In genomic region chrIV:11150844-11151243, ce11 we compare ENCODE assay signal across 5 worm cellular contexts.
A peak's percentile ranks its signal among the peaks of the same experiment; 100 is the strongest.
TF ChIP-seq lines count a peak whose summit lies in the region.

TSS of gene C08F8.2 (plus strand) at chrIV:11150997.

TF ChIP-seq in whole organism, L1 larva, 84 proteins besides CTCF, POLR2A, EP300 and RAD21:
- peak; percentile 13 for TF ChIP-seq ztf-4 (tag; optimal IDR thresholded peaks at IDR 0.05; lab: Kevin White, UChicago)
- peak; percentile 30; the same call in 1 of the 2 replicates for TF ChIP-seq nhr-19 (GFP tag; conservative IDR thresholded peaks at IDR 0.05; lab: Robert Waterston, UW)
- TF ChIP-seq ama-1 (optimal IDR thresholded peaks at IDR 0.05; lab: Kevin White, UChicago): peak; percentile 67
- no peak for TF ChIP-seq fos-1 (tag; optimal IDR thresholded peaks at IDR 0.05; lab: Kevin White, UChicago)

TF ChIP-seq in whole organism, L2 larva, 48 proteins besides CTCF, POLR2A, EP300 and RAD21:
- peak in 1 of 2 experiments; percentile 37 for TF ChIP-seq lsy-2 (tag; optimal IDR thresholded peaks at IDR 0.05; lab: Kevin White, UChicago)
- TF ChIP-seq ceh-16 (tag; optimal IDR thresholded peaks at IDR 0.05; lab: Kevin White, UChicago): no peak
- peak; percentile 1 for TF ChIP-seq ama-1 (optimal IDR thresholded peaks at IDR 0.05; lab: Kevin White, UChicago)

TF ChIP-seq in whole organism, L3 larva, 47 proteins besides CTCF, POLR2A, EP300 and RAD21:
- TF ChIP-seq tbx-2 (tag; optimal IDR thresholded peaks at IDR 0.05; lab: Kevin White, UChicago): no peak
- TF ChIP-seq ama-1 (optimal IDR thresholded peaks at IDR 0.05; lab: Kevin White, UChicago): peak; percentile 53

TF ChIP-seq in whole organism, L4 larva, 104 proteins besides CTCF, POLR2A, EP300 and RAD21:
- TF ChIP-seq attf-4 (tag; optimal IDR thresholded peaks at IDR 0.05; lab: Kevin White, UChicago) (no peak), zag-1 (tag; optimal IDR thresholded peaks at IDR 0.05; lab: Kevin White, UChicago) (no peak), unc-62 (GFP tag; optimal IDR thresholded peaks at IDR 0.05 in 1 of 2; lab: Kevin White, UChicago) (peak in 1 of 2 experiments; percentile 25), unc-62 (tag; optimal IDR thresholded peaks at IDR 0.05; lab: Kevin White, UChicago) (no peak), ceh-28 (tag; optimal IDR thresholded peaks at IDR 0.05; lab: Kevin White, UChicago) (no peak), nhr-11 (tag; optimal IDR thresholded peaks at IDR 0.05; lab: Kevin White, UChicago) (no peak), ama-1 (optimal IDR thresholded peaks at IDR 0.05; lab: Kevin White, UChicago) (peak; percentile 67), dve-1 (tag; optimal IDR thresholded peaks at IDR 0.05; lab: Kevin White, UChicago; ENCODE audit: insufficient read depth) (no peak), F44E2.7 (GFP tag; IDR thresholded peaks at IDR 0.05; lab: Robert Waterston, UW) (no peak), egl-43 (GFP tag; IDR thresholded peaks at IDR 0.05; lab: Robert Waterston, UW) (no peak), nhr-6 (tag; optimal IDR thresholded peaks at IDR 0.05; lab: Kevin White, UChicago) (no peak), ZK546.5 (tag; optimal IDR thresholded peaks at IDR 0.05; lab: Kevin White, UChicago) (no peak), cey-2 (tag; optimal IDR thresholded peaks at IDR 0.05; lab: Kevin White, UChicago; ENCODE audit: borderline replicate concordance, insufficient read depth) (no peak), Y5F2A.4 (GFP tag; optimal IDR thresholded peaks at IDR 0.05; lab: Kevin White, UChicago) (no peak), egl-27 (tag; optimal IDR thresholded peaks at IDR 0.05; lab: Kevin White, UChicago) (no peak), ceh-82 (tag; optimal IDR thresholded peaks at IDR 0.05; lab: Kevin White, UChicago) (no peak), lir-3 (tag; optimal IDR thresholded peaks at IDR 0.05; lab: Kevin White, UChicago) (no peak), zfp-3 (GFP tag; conservative IDR thresholded peaks at IDR 0.05; lab: Robert Waterston, UW) (0 out of 2 replicates have a peak, but pooled peaks have one; percentile 59), mxl-2 (GFP tag; conservative IDR thresholded peaks at IDR 0.05; lab: Robert Waterston, UW) (no peak), snpc-1.2 (GFP tag; IDR thresholded peaks at IDR 0.05; lab: Robert Waterston, UW) (no peak), ceh-32 (tag; optimal IDR thresholded peaks at IDR 0.05; lab: Kevin White, UChicago; ENCODE audit: poor library complexity) (no peak)

TF ChIP-seq in whole organism, young adult, 124 proteins besides CTCF, POLR2A, EP300 and RAD21:
- TF ChIP-seq lsl-1 (GFP tag; optimal IDR thresholded peaks at IDR 0.05; lab: Kevin White, UChicago): no peak
- TF ChIP-seq lin-54 (GFP tag; optimal IDR thresholded peaks at IDR 0.05; lab: Kevin White, UChicago): peak; percentile 22
- no peak for TF ChIP-seq F22D6.2 (tag; optimal IDR thresholded peaks at IDR 0.05; lab: Kevin White, UChicago)
- 0 out of 2 replicates have a peak, but pooled peaks have one; percentile 54 for TF ChIP-seq Y53G8AR.9 (GFP tag; conservative IDR thresholded peaks at IDR 0.05; lab: Robert Waterston, UW)
- TF ChIP-seq hsf-1 (GFP tag; IDR thresholded peaks at IDR 0.05; lab: Robert Waterston, UW): 0 out of 2 replicates have a peak, but pooled peaks have one; percentile 26
- no peak for TF ChIP-seq T07F8.4 (tag; optimal IDR thresholded peaks at IDR 0.05; lab: Kevin White, UChicago)
- no peak for TF ChIP-seq atf-7 (tag; optimal IDR thresholded peaks at IDR 0.05; lab: Kevin White, UChicago)
